Worm (Caenorhabditis elegans) whole organism, L4/young adult: Measurements from ENCODE around the gene frpr-1.

Experiments
- W03F9.2 ChIP-seq: fragments of 150-350 bp; optimal IDR thresholded peaks from 2 replicates; lab custom pipeline; 2014; ENCODE audit warnings: missing biosample characterization, missing genetic modification characterization
- dao-5 ChIP-seq: sonication (generic microtip); optimal IDR thresholded peaks from 2 replicates; lab custom pipeline; 2016; ENCODE audit warnings: missing genotype, missing genetic modification characterization, moderate library complexity, missing compliant biosample characterization
- him-1 ChIP-seq: sonication (generic microtip); optimal IDR thresholded peaks from 2 replicates; lab custom pipeline; 2016; ENCODE audit warnings: missing genotype, missing genetic modification reagents, missing genetic modification characterization, missing compliant biosample characterization

DNA sequence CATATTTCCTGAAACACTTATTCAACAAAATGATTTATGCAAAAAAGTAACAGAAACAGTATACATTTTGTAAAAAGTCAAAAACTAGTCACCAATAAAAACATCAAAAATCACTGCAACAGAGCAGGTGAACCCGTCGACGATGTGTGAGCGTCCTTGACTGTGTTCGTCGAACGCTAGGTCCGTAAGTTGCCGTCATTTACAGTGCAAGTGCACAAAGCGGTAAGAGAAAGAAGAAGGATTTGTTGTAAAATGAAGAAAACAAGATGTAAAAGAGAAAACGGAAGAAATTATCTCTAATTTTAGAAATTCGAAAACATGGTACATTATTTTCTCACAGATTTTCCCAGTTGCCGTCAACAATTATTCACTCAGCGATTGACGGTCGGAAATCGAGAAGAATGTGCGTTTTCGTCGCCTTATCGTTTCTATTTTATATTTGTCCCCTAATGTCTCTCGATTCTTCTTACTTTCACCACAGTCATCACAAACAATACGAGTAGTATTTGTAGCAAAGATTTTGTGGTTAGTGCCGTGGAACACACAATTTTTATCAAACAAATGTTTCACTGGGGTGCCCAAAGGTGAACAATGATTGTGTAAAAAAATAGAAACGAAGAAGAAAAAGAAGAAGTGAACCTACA, 40.1 kb downstream of the frpr-1 start:
- no peak for TF ChIP-seq W03F9.2 (tag; lab: Kevin White, UChicago)
- no peak for TF ChIP-seq dao-5 (tag; lab: Kevin White, UChicago)
- TF ChIP-seq him-1 (tag; lab: Kevin White, UChicago) = no peak
